Fruit fly (Drosophila melanogaster) whole organism, larva: ENCODE data around the gene ppk23.

Source experiments
- noc ChIP-seq: fragments of 200-800 bp; sonication (Bioruptor generic); optimal IDR thresholded peaks from 3 replicates; lab custom pipeline; 2019; ENCODE audit warnings: missing biosample characterization, mild to moderate bottlenecking, missing genetic modification characterization, moderate library complexity

ppk23 gene

dm6 chrX:17578124-17578523, 9.1 kb upstream of the ppk23 start:
- no peak for TF ChIP-seq noc (tag; lab: Kevin White, UChicago)

dm6 chrX:17577356-17577755, 8.3 kb upstream of the ppk23 start:
- TF ChIP-seq noc (tag; lab: Kevin White, UChicago): no peak

- peak; percentile 13 for TF ChIP-seq noc (tag; lab: Kevin White, UChicago)
Measured at dm6 chrX:17576606-17577005, 7.6 kb upstream of the ppk23 start.

dm6 chrX:17575846-17576245, 6.8 kb upstream of the ppk23 start:
- TF ChIP-seq noc (tag; lab: Kevin White, UChicago): no peak

dm6 chrX:17570912-17571609, 2.0 kb upstream of the ppk23 start:
- TF ChIP-seq noc (tag; lab: Kevin White, UChicago): no peak

dm6 chrX:17566128-17566527, 2.9 kb downstream of the ppk23 start:
- TF ChIP-seq noc (tag; lab: Kevin White, UChicago): no peak

dm6 chrX:17562585-17562984, 6.4 kb downstream of the ppk23 start:
- TF ChIP-seq noc (tag; lab: Kevin White, UChicago): no peak

- TF ChIP-seq noc (tag; lab: Kevin White, UChicago): no peak
Measured at dm6 chrX:17561943-17562313, 7.1 kb downstream of the ppk23 start.

dm6 chrX:17561130-17561942, 7.7 kb downstream of the ppk23 start, which contains the start of gene CG43658:
TSS of gene CG43658 (minus strand) at chrX:17561180.
- no peak for TF ChIP-seq noc (tag; lab: Kevin White, UChicago)

dm6 chrX:17558708-17559107, 10.3 kb downstream of the ppk23 start:
- no peak for TF ChIP-seq noc (tag; lab: Kevin White, UChicago)

- TF ChIP-seq noc (tag; lab: Kevin White, UChicago): no peak
Measured at dm6 chrX:17555139-17555538, 13.9 kb downstream of the ppk23 start.

dm6 chrX:17550957-17551356, 18.1 kb downstream of the ppk23 start:
- TF ChIP-seq noc (tag; lab: Kevin White, UChicago): no peak

dm6 chrX:17550307-17550706, 18.7 kb downstream of the ppk23 start:
- no peak for TF ChIP-seq noc (tag; lab: Kevin White, UChicago)

- TF ChIP-seq noc (tag; lab: Kevin White, UChicago): no peak
Measured at dm6 chrX:17545580-17545979, 23.4 kb downstream of the ppk23 start.

- TF ChIP-seq noc (tag; lab: Kevin White, UChicago): no peak
Measured at dm6 chrX:17544409-17544808, 24.6 kb downstream of the ppk23 start.

dm6 chrX:17543324-17543723, 25.7 kb downstream of the ppk23 start:
- TF ChIP-seq noc (tag; lab: Kevin White, UChicago): no peak

- TF ChIP-seq noc (tag; lab: Kevin White, UChicago): no peak
Measured at dm6 chrX:17542729-17543128, 26.3 kb downstream of the ppk23 start.
